Worm (Caenorhabditis elegans): ENCODE results near the gene pdk-1.
"Not testable (repeated sequence)": the region's sequence is repeated elsewhere in the genome, so short reads cannot be mapped to it uniquely, and the experiment has no call there.

DNA sequence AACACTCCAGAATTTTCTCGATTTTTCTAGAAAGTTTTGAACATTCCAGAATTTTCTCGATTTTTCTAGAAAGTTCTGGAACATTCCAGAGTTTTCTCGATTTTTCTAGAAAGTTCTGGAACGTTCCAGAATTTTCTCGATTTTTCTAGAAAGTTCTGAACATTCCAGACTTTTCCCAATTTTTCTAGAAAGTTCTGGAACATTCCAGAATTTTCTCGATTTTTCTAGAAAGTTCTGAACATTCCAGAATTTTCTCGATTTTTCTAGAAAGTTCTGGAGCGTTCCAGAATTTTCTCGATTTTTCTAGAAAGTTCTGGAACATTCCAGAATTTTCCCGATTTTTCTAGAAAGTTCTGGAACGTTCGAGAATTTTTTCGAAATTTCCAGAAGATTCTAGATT is 53.9 kb downstream of the pdk-1 start:
- TF ChIP-seq dve-1 (tag; optimal IDR thresholded peaks at IDR 0.05; ENCODE audit: insufficient read depth); ces-1 (GFP tag; optimal IDR thresholded peaks at IDR 0.05); lin-15B (tag; optimal IDR thresholded peaks at IDR 0.05); unc-62 (GFP tag; optimal IDR thresholded peaks at IDR 0.05 in 1 of 2); unc-62 (tag; optimal IDR thresholded peaks at IDR 0.05): not testable (repeated sequence)
- TF ChIP-seq tag-97 (GFP tag; IDR thresholded peaks at IDR 0.05): peak; percentile 92; the same call in 1 of the 2 replicates
- TF ChIP-seq Y75B8A.6 (GFP tag; IDR thresholded peaks at IDR 0.05): peak; percentile 89; the same call in 1 of the 2 replicates

Data from whole organism, L4 larva.